Worm (Caenorhabditis elegans): ENCODE results near the gene ints-2.

DNA sequence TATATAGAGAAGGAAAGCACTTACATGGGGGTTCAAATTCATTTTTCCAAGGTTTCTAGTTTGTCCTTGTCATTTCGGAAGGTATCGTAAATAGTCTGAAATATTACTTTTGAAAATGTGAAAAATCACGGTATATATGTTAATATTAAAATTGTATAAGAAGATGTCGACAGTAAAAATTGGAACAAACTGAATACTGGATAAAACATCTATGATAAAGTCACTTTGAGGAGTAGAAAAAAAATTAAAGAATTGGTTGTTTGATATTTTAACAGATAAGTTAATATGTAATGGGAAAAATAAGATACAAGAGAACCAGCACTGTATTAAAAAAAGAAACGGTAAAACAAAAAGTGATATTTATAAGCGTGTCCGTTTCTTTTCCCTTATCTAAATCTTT is 40.9 kb downstream of the ints-2 start, which contains the start of gene nep-21:
- no peak for TF ChIP-seq nhr-80 (tag; optimal IDR thresholded peaks at IDR 0.05)
- TF ChIP-seq tbp1 (GFP tag; optimal IDR thresholded peaks at IDR 0.05): no peak
- no peak for TF ChIP-seq unc-62 (GFP tag; optimal IDR thresholded peaks at IDR 0.05)
